Worm (Caenorhabditis elegans) whole organism, mixed stage, embryonic: ENCODE data around the gene lgc-12.

Experiments
- M03D4.4 ChIP-seq: sonication (generic microtip); optimal IDR thresholded peaks from 2 replicates; lab custom pipeline; 2017; ENCODE audit warnings: mild to moderate bottlenecking, missing genetic modification characterization, missing compliant biosample characterization
- bed-3 ChIP-seq: fragments of 200-800 bp; sonication (Bioruptor generic); optimal IDR thresholded peaks from 3 replicates; lab custom pipeline; 2018; ENCODE audit warnings: mild to moderate bottlenecking, missing genetic modification characterization, moderate library complexity, missing compliant biosample characterization
- blmp-1 ChIP-seq: fragments of 150-350 bp; optimal IDR thresholded peaks from 2 replicates; lab custom pipeline; 2014; ENCODE audit warnings: missing biosample characterization, missing genetic modification characterization
- ceh-39 ChIP-seq: fragments of 150-350 bp; optimal IDR thresholded peaks from 2 replicates; lab custom pipeline; 2014; ENCODE audit warnings: missing biosample characterization, missing genetic modification characterization
- ceh-43 ChIP-seq: fragments of 200-800 bp; sonication (Bioruptor generic); optimal IDR thresholded peaks from 2 replicates; lab custom pipeline; 2018; ENCODE audit warnings: mild to moderate bottlenecking, missing genetic modification characterization, moderate library complexity, missing compliant biosample characterization
- ceh-83 ChIP-seq: fragments of 200-800 bp; sonication (Bioruptor generic); optimal IDR thresholded peaks from 2 replicates; lab custom pipeline; 2018; ENCODE audit warnings: mild to moderate bottlenecking, missing genetic modification characterization, missing compliant biosample characterization
- ces-1 ChIP-seq: fragments of 150-350 bp; optimal IDR thresholded peaks from 2 replicates; lab custom pipeline; 2014; ENCODE audit warnings: missing biosample characterization, missing genetic modification reagents, missing genetic modification characterization
- cnd-1 ChIP-seq: fragments of 200-800 bp; sonication (Bioruptor generic); optimal IDR thresholded peaks from 2 replicates; lab custom pipeline; 2018; ENCODE audit warnings: mild to moderate bottlenecking, missing genetic modification characterization, missing compliant biosample characterization
- drap-1 ChIP-seq: fragments of 200-800 bp; sonication (Bioruptor generic); optimal IDR thresholded peaks from 3 replicates; lab custom pipeline; 2018; ENCODE audit warnings: mild to moderate bottlenecking, missing genetic modification characterization, missing compliant biosample characterization
- elt-1 ChIP-seq: sonication (generic microtip); optimal IDR thresholded peaks from 2 replicates; lab custom pipeline; 2017; ENCODE audit warnings: missing genetic modification characterization, mild to moderate bottlenecking, missing compliant biosample characterization, antibody characterized with exemption, moderate library complexity, borderline replicate concordance; ENCODE audit not compliant: insufficient read depth
- elt-3 ChIP-seq: fragments of 150-350 bp; optimal IDR thresholded peaks from 2 replicates; lab custom pipeline; 2014; ENCODE audit warnings: missing biosample characterization, missing genetic modification characterization
- flh-1 ChIP-seq: fragments of 200-800 bp; sonication (Bioruptor generic); optimal IDR thresholded peaks from 2 replicates; lab custom pipeline; 2018; ENCODE audit warnings: mild to moderate bottlenecking, missing genetic modification characterization, moderate library complexity, missing compliant biosample characterization
- ham-2 ChIP-seq: fragments of 200-800 bp; sonication (Bioruptor generic); optimal IDR thresholded peaks from 2 replicates; lab custom pipeline; 2018; ENCODE audit warnings: mild to moderate bottlenecking, missing genetic modification characterization, missing compliant biosample characterization
- hlh-1 ChIP-seq: fragments of 150-350 bp; optimal IDR thresholded peaks from 2 replicates; lab custom pipeline; 2014; ENCODE audit warnings: missing biosample characterization, missing genetic modification reagents, missing genetic modification characterization
- lin-32 ChIP-seq: fragments of 200-800 bp; sonication (Bioruptor generic); optimal IDR thresholded peaks from 2 replicates; lab custom pipeline; 2018; ENCODE audit warnings: mild to moderate bottlenecking, missing genetic modification characterization, missing compliant biosample characterization
- lsy-2 ChIP-seq: fragments of 150-350 bp; optimal IDR thresholded peaks from 2 replicates; lab custom pipeline; 2014; ENCODE audit warnings: missing biosample characterization, missing genetic modification characterization
- mab-5 ChIP-seq: fragments of 150-350 bp; optimal IDR thresholded peaks from 2 replicates; lab custom pipeline; 2014; ENCODE audit warnings: missing biosample characterization, missing genetic modification characterization
- mep-1 ChIP-seq: fragments of 150-350 bp; optimal IDR thresholded peaks from 2 replicates; lab custom pipeline; 2017; ENCODE audit warnings: missing biosample characterization, missing genetic modification reagents, missing genetic modification characterization, inconsistent platforms
- mls-2 ChIP-seq: sonication (generic microtip); optimal IDR thresholded peaks from 2 replicates; lab custom pipeline; 2016; ENCODE audit warnings: mild to moderate bottlenecking, missing genetic modification characterization, moderate library complexity, missing compliant biosample characterization
- nhr-2 ChIP-seq: fragments of 150-350 bp; optimal IDR thresholded peaks from 2 replicates; lab custom pipeline; 2014; ENCODE audit warnings: missing biosample characterization, missing genetic modification characterization
- nhr-237 ChIP-seq: fragments of 150-350 bp; optimal IDR thresholded peaks from 2 replicates; lab custom pipeline; 2014; ENCODE audit warnings: missing biosample characterization, missing genetic modification characterization
- pha-4 ChIP-seq: fragments of 150-350 bp; optimal IDR thresholded peaks from 2 replicates; lab custom pipeline; 2018; ENCODE audit warnings: missing biosample characterization, missing genetic modification reagents, missing genetic modification characterization
- sem-2 ChIP-seq: fragments of 200-800 bp; sonication (Bioruptor generic); optimal IDR thresholded peaks from 2 replicates; lab custom pipeline; 2018; ENCODE audit warnings: mild to moderate bottlenecking, missing genetic modification characterization, missing compliant biosample characterization
- sptf-1 ChIP-seq: sonication (generic microtip); optimal IDR thresholded peaks from 2 replicates; lab custom pipeline; 2017; ENCODE audit warnings: mild to moderate bottlenecking, missing genetic modification characterization, moderate library complexity, missing compliant biosample characterization
- tbx-8 ChIP-seq: fragments of 200-800 bp; sonication (Bioruptor generic); optimal IDR thresholded peaks from 2 replicates; lab custom pipeline; 2018; ENCODE audit warnings: mild to moderate bottlenecking, missing genetic modification characterization, moderate library complexity, missing compliant biosample characterization
- unc-120 ChIP-seq: sonication (generic microtip); optimal IDR thresholded peaks from 2 replicates; lab custom pipeline; 2017; ENCODE audit warnings: missing genetic modification characterization, missing compliant biosample characterization; ENCODE audit not compliant: poor library complexity, severe bottlenecking
- unc-39 ChIP-seq: fragments of 150-350 bp; optimal IDR thresholded peaks from 2 replicates; lab custom pipeline; 2014; ENCODE audit warnings: missing biosample characterization, missing genetic modification characterization
- unc-62 ChIP-seq: fragments of 150-350 bp; optimal IDR thresholded peaks from 2 replicates; lab custom pipeline; 2014; ENCODE audit warnings: missing biosample characterization, missing genetic modification reagents, missing genetic modification characterization
- zip-8 ChIP-seq: fragments of 150-350 bp; optimal IDR thresholded peaks from 2 replicates; lab custom pipeline; 2014; ENCODE audit warnings: missing biosample characterization, missing genetic modification characterization
- ztf-11 ChIP-seq: fragments of 150-350 bp; optimal IDR thresholded peaks from 2 replicates; lab custom pipeline; 2014; ENCODE audit warnings: missing biosample characterization, missing genetic modification characterization

lgc-12 gene

DNA sequence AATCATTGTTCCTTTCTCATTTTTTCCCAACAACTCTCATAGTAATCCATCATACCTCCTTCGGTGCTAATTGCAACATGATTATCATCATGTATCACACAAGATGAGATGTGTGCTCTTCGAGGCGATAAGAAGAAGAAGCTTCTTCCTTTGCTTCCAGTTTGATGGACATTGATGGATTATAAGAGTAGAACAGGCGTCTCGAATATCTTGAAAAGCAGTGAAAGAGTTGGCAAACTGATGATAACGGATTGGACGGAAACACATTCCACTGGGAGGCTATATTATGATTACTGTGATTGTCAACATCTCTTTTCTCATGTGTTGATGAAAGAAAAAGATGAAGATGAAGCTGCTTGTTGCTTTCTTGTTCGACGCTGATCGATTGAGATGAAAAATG is 2.1 kb upstream of the lgc-12 start:
- TF ChIP-seq ztf-11 (tag; lab: Kevin White, UChicago) (no peak), lin-32 (no peak), nhr-237 (tag; lab: Kevin White, UChicago) (no peak), ceh-83 (peak; percentile 3), unc-62 (GFP tag; lab: Kevin White, UChicago) (peak; percentile 100), unc-39 (tag; lab: Kevin White, UChicago) (no peak), elt-3 (tag; lab: Kevin White, UChicago) (no peak), hlh-1 (peak; percentile 80), unc-120 (peak; percentile 83)
- TF ChIP-seq, all 35 proteins: peak for 4

DNA sequence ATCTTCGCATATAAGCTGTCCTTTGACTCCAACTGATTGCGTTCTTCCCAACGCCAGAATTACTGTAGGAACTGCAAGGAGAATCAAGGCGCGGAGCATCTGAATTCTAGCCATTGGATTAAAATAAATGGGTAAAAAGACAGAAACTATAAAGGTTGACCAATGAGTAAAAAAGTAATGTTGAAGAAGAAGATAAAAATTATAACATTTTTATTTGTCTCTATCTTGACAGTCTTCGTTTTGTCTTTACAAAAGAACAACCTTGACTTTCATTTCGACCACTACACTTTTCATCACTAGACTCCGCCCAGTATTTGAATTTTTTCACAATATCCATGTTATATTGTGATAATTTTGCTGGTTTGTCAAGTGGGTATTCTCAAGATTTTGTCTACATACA is 3.3 kb downstream of the lgc-12 start, which contains the start of gene ttr-8:
Gene ttr-8, minus strand, starts transcription at position 101 of the 400 bp plus-strand sequence.
- TF ChIP-seq cnd-1 (tag; lab: Kevin White, UChicago) = no peak

DNA sequence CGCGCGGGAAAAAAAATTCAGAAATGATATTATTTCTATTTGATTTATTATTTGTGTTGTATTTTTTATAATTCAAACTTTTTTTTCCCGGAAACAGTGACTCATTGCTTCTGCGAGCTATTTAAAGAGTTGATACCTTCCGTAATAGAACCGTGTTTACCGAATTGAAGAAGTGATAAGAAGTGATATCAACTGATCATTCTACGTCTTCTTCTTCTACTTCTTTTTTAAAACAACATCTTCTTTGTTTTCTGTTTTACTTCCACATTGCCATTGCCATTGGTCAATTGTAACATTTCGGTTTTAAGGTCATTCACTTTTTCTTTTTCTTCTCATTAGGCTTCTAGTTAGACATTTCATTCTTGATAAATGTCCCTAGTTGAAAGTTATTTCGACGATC is 4.1 kb downstream of the lgc-12 start, which contains the start of gene ttr-32:
Gene ttr-32, plus strand, starts transcription at position 314 of the 400 bp plus-strand sequence.
- TF ChIP-seq ceh-83 = no peak
- no peak for TF ChIP-seq nhr-2
- TF ChIP-seq tbx-8 = no peak
- no peak for TF ChIP-seq ceh-43 (GFP tag; lab: Kevin White, UChicago)
- TF ChIP-seq flh-1 (GFP tag; lab: Kevin White, UChicago) = no peak
- TF ChIP-seq pha-4 (tag; lab: Kevin White, UChicago) = no peak
- TF ChIP-seq M03D4.4 (tag; lab: Kevin White, UChicago) = no peak
- no peak for TF ChIP-seq unc-39 (tag; lab: Kevin White, UChicago)
- no peak for TF ChIP-seq blmp-1 (tag; lab: Kevin White, UChicago)
- no peak for TF ChIP-seq zip-8 (tag; lab: Kevin White, UChicago)
- TF ChIP-seq mab-5 (tag; lab: Kevin White, UChicago) = no peak
- no peak for TF ChIP-seq mls-2 (tag; lab: Kevin White, UChicago)
- no peak for TF ChIP-seq bed-3 (GFP tag; lab: Kevin White, UChicago)
- TF ChIP-seq sem-2 (GFP tag; lab: Kevin White, UChicago) = no peak
- no peak for TF ChIP-seq elt-1 (tag; lab: Kevin White, UChicago)

DNA sequence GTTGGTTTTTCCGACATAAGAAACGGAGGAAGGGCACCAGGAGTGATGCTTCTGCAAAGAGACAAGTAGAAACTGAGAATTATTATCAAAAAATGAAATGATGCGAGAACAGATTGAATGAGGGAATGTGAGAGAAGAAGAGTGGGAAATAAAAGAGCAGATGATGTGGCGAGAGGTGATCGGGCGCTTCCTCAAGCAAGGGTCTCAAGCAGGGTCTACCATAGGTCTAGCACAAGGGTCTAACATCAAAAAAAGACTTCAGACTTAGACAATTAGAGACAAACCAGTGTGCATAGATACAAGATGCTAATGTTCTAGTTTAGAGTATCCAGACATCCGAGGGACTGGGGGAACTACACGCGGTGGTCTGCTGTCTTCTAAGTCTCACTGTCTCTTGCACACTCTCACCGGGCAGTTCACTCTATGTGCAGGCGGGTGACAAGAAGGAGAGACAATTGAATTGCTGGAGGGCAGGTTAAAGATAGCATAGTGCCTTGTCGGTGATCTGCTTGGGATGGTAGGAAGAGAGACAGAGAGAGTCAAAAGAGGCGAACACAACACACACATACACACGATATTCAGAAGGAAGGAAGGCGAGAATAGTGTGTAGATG is 8.2 kb downstream of the lgc-12 start, which contains the start of gene R13A5.7:
Gene R13A5.7, minus strand, starts transcription at position 51 of the 613 bp plus-strand sequence.
- TF ChIP-seq tbx-8 = peak; percentile 17
- peak; percentile 67 for TF ChIP-seq sptf-1
- no peak for TF ChIP-seq bed-3 (GFP tag; lab: Kevin White, UChicago)
- TF ChIP-seq cnd-1 (tag; lab: Kevin White, UChicago) = peak; percentile 3
- no peak for TF ChIP-seq lin-32
- TF ChIP-seq drap-1 (GFP tag; lab: Kevin White, UChicago) = peak; percentile 75
- peak; percentile 92 for TF ChIP-seq unc-120
- TF ChIP-seq ham-2 (GFP tag; lab: Kevin White, UChicago) = peak; percentile 81
- TF ChIP-seq lsy-2 (tag; lab: Kevin White, UChicago) = no peak
- TF ChIP-seq ceh-39 = peak; percentile 19
- TF ChIP-seq mls-2 (tag; lab: Kevin White, UChicago) = peak; percentile 62
- peak; percentile 37 for TF ChIP-seq mep-1 (tag; lab: Kevin White, UChicago)
- TF ChIP-seq nhr-237 (tag; lab: Kevin White, UChicago) = peak; percentile 2
- no peak for TF ChIP-seq ztf-11 (tag; lab: Kevin White, UChicago)
- peak; percentile 13 for TF ChIP-seq pha-4 (tag; lab: Kevin White, UChicago)
- peak; percentile 84 for TF ChIP-seq unc-62 (GFP tag; lab: Kevin White, UChicago)
- TF ChIP-seq ces-1 = peak; percentile 76
- TF ChIP-seq nhr-2 = peak; percentile 46
- TF ChIP-seq hlh-1 = peak; percentile 27
- TF ChIP-seq, all 35 proteins: peak for 15

DNA sequence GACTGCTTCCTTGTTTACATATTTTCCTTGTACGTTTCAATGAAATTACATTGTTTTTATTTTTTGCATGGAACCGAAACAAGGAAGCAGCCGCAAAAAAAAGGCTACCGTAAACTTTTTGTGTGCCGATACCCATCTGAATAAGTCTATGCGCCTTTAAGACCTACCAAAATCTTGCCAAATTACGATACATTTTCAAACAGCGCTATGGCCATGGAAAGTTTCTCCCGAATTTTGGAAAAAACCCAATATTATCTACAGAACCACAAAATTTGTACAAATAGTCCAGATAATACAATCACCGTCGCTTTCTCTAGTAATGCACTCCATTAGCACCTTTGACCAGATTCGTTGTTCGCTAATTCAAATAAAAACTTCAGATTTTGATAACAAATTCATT is 9.8 kb downstream of the lgc-12 start:
- TF ChIP-seq ceh-83 = no peak
